Fruit fly (Drosophila melanogaster) whole organism: ENCODE measurements around the gene Muted.

Experiments used
- CG8478 ChIP-seq: fragments of >200 bp; optimal IDR thresholded peaks from 2 replicates; lab custom pipeline; 2018; ENCODE audit warnings: inconsistent platforms
- pan ChIP-seq: fragments of >200 bp; optimal IDR thresholded peaks from 2 replicates; lab custom pipeline; 2017
- psq ChIP-seq: fragments of >200 bp; optimal IDR thresholded peaks from 2 replicates; lab custom pipeline; 2017
- usp ChIP-seq: fragments of >200 bp; optimal IDR thresholded peaks from 2 replicates; lab custom pipeline; 2017; ENCODE audit warnings: missing biosample characterization, missing genetic modification characterization, mixed read lengths

DNA sequence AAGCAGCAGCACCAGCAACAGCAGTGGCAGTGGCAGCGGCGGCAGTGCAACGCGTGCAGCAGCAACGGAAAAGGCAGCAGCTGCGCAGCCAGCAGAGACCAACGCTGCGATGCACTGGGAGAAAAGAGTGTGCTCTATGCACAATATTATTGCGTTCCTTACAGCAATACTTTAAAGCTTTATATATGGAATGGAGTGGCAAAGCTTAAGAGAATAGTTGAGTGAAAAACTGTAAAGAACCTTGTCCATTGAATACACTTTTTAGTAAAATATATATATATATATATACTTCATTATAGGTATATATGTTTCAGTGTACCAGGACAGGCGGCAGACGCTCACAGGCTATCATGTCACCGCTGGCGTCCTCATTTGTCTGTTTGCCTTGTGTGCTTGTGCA lies 37.7 kb upstream of the Muted start:
- TF ChIP-seq CG8478 (lab: Kevin White, UChicago) (no peak), pan (lab: Kevin White, UChicago) (no peak), psq (lab: Kevin White, UChicago) (no peak), usp (GFP tag; lab: Kevin White, UChicago) (no peak)
